Worm (Caenorhabditis elegans) whole organism, L4 larva: ENCODE results near the gene scl-17.

ENCODE experiments used
- Y5F2A.4 ChIP-seq: fragments of 200-800 bp; sonication (Bioruptor generic); optimal IDR thresholded peaks from 2 replicates; lab custom pipeline; 2018; ENCODE audit warnings: mild to moderate bottlenecking, missing genetic modification characterization, missing compliant biosample characterization
- ama-1 ChIP-seq: fragments of 150-350 bp; optimal IDR thresholded peaks from 2 replicates; lab custom pipeline; 2014; ENCODE audit warnings: inconsistent platforms, mixed read lengths
- dpl-1 ChIP-seq: fragments of 150-350 bp; optimal IDR thresholded peaks from 2 replicates; lab custom pipeline; 2014; ENCODE audit warnings: missing biosample characterization, missing genetic modification reagents, missing genetic modification characterization
- egl-27 ChIP-seq: sonication (generic microtip); optimal IDR thresholded peaks from 3 replicates; lab custom pipeline; 2017; ENCODE audit warnings: missing biosample characterization, missing genetic modification reagents, missing genetic modification characterization
- hif-1 ChIP-seq, 2 experiments: sonication (generic microtip); optimal IDR thresholded peaks; 2 replicates each; lab custom pipeline; 2016 to 2017; ENCODE audit warnings: missing compliant biosample characterization in 2 of 2, missing genetic modification characterization in 2 of 2, missing genetic modification reagents in 2 of 2, missing genotype in 2 of 2, mild to moderate bottlenecking in 1 of 2
- lin-13 ChIP-seq: fragments of 150-350 bp; optimal IDR thresholded peaks from 2 replicates; lab custom pipeline; 2014; ENCODE audit warnings: missing biosample characterization, missing genetic modification reagents, missing genetic modification characterization
- lin-15B ChIP-seq: fragments of 150-350 bp; sonication (generic microtip); optimal IDR thresholded peaks from 3 replicates; lab custom pipeline; 2014; ENCODE audit warnings: missing biosample characterization, missing genetic modification characterization
- pha-4 ChIP-seq, 2 experiments: fragments of 150-350 bp in 1 of 2; fragments of 200-800 bp in 1 of 2; sonication (Bioruptor generic) in 1 of 2; IDR thresholded peaks in 1 of 2; optimal IDR thresholded peaks in 1 of 2; 2 replicates each; pipeline versions ENCODE4 v1.3.6 to Lab custom; 2014 to 2022; ENCODE audit warnings: missing genetic modification characterization in 2 of 2, missing genetic modification reagents in 2 of 2, missing biosample characterization in 1 of 2, missing compliant biosample characterization in 1 of 2
- pqm-1 ChIP-seq: sonication (generic microtip); optimal IDR thresholded peaks from 2 replicates; lab custom pipeline; 2017; ENCODE audit warnings: missing biosample characterization, missing genetic modification characterization
- spr-1 ChIP-seq: sonication (generic microtip); optimal IDR thresholded peaks from 2 replicates; lab custom pipeline; 2016; ENCODE audit warnings: mild to moderate bottlenecking, missing genetic modification characterization, missing compliant biosample characterization
- unc-39 ChIP-seq: sonication (generic microtip); optimal IDR thresholded peaks from 2 replicates; lab custom pipeline; 2017; ENCODE audit warnings: missing biosample characterization, missing genetic modification characterization

DNA sequence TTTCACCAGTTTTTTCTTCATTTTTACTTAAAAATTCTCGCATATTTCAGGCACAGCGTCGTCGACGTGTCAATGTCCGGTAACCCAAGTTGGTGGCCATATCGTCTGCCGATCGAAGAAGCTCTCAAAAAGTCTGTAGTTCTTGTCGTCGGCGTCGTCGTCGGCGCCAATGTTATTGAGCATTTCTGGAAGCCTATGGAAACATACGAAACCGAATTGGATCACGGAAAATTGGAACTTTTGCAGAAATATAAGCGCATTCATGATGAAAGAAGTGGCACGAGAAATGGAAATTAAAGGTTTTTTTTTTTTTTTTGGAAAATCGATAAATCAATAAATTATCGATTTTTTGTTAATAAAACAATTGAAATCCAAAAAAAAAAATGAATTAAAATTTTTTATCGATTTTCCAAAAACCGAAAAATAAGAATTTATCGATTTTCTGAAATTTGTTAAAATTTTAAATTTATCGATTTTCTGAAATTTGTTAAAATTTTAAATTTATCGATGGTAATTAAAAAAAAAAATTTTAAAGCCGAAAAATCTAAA is 32.6 kb upstream of the scl-17 start, which contains the start of gene alkb-1:
- TF ChIP-seq spr-1 (tag; lab: Kevin White, UChicago), result no peak
- no peak for TF ChIP-seq lin-15B (tag; lab: Kevin White, UChicago)
- TF ChIP-seq Y5F2A.4 (GFP tag; lab: Kevin White, UChicago), result no peak
- no peak for TF ChIP-seq pqm-1 (tag; lab: Kevin White, UChicago)
- TF ChIP-seq egl-27, result no peak
- no peak for TF ChIP-seq dpl-1
- TF ChIP-seq ama-1, result no peak
- TF ChIP-seq pha-4 (GFP tag; IDR thresholded peaks at IDR 0.05; lab: Robert Waterston, UW), result no peak
- no peak for TF ChIP-seq pha-4 (tag; optimal IDR thresholded peaks at IDR 0.05; lab: Kevin White, UChicago)
- no peak for TF ChIP-seq hif-1 (tag; optimal IDR thresholded peaks at IDR 0.05; lab: Kevin White, UChicago)
- no peak for TF ChIP-seq lin-13
- TF ChIP-seq unc-39, result no peak
